Worm (Caenorhabditis elegans): ENCODE measurements around the gene C07B5.4.

C07B5.4 gene

ce11 chrX:9552404-9552803, 22.9 kb downstream of the C07B5.4 start:
- TF ChIP-seq unc-62 (GFP tag; optimal IDR thresholded peaks at IDR 0.05): no peak

ce11 chrX:9553095-9553494, 23.6 kb downstream of the C07B5.4 start:
- TF ChIP-seq unc-62 (GFP tag; optimal IDR thresholded peaks at IDR 0.05): no peak

- no peak for TF ChIP-seq unc-62 (GFP tag; optimal IDR thresholded peaks at IDR 0.05)
These were observed 25.8 kb downstream of the C07B5.4 start for ce11 chrX:9555238-9555637.

- TF ChIP-seq unc-62 (GFP tag; optimal IDR thresholded peaks at IDR 0.05): no peak
These were observed 26.6 kb downstream of the C07B5.4 start for ce11 chrX:9556038-9556437.

ce11 chrX:9560931-9561330, 31.5 kb downstream of the C07B5.4 start:
- no peak for TF ChIP-seq unc-62 (GFP tag; optimal IDR thresholded peaks at IDR 0.05)

- TF ChIP-seq unc-62 (GFP tag; optimal IDR thresholded peaks at IDR 0.05): no peak
These were observed 36.4 kb downstream of the C07B5.4 start, which contains the start of gene moc-5 for ce11 chrX:9565881-9566280. moc-5 (minus strand) TSS chrX:9565981.

- no peak for TF ChIP-seq unc-62 (GFP tag; optimal IDR thresholded peaks at IDR 0.05)
These were observed 37.0 kb downstream of the C07B5.4 start, which contains the start of gene F49E2.2 for ce11 chrX:9566429-9566828. F49E2.2 (plus strand) TSS chrX:9566729.

- TF ChIP-seq unc-62 (GFP tag; optimal IDR thresholded peaks at IDR 0.05): no peak
These were observed 39.1 kb downstream of the C07B5.4 start for ce11 chrX:9568574-9568973.

- no peak for TF ChIP-seq unc-62 (GFP tag; optimal IDR thresholded peaks at IDR 0.05)
These were observed 47.5 kb downstream of the C07B5.4 start, which contains the start of gene glb-17 for ce11 chrX:9576928-9577327. glb-17 (minus strand) TSS chrX:9577028.

- TF ChIP-seq unc-62 (GFP tag; optimal IDR thresholded peaks at IDR 0.05): no peak
These were observed 54.9 kb downstream of the C07B5.4 start, which contains the start of gene gpx-5 for ce11 chrX:9584333-9584732. gpx-5 (plus strand) TSS chrX:9584668.

- TF ChIP-seq unc-62 (GFP tag; optimal IDR thresholded peaks at IDR 0.05): no peak
These were observed 56.2 kb downstream of the C07B5.4 start for ce11 chrX:9585584-9586166.

Measured in whole organism, dauer.